Worm (Caenorhabditis elegans) whole organism, L2 larva: ENCODE data around the gene F37A8.2.

Experiments used
- F13H6.1 ChIP-seq: sonication (generic microtip); optimal IDR thresholded peaks from 2 replicates; lab custom pipeline; 2016; ENCODE audit warnings: missing genetic modification characterization, missing compliant biosample characterization
- R02D3.7 ChIP-seq: fragments of 150-350 bp; optimal IDR thresholded peaks from 2 replicates; lab custom pipeline; 2014; ENCODE audit warnings: missing biosample characterization, missing genetic modification characterization
- aly-2 ChIP-seq: fragments of 150-350 bp; optimal IDR thresholded peaks from 2 replicates; lab custom pipeline; 2014; ENCODE audit warnings: missing biosample characterization, missing genetic modification characterization
- ceh-82 ChIP-seq: fragments of 150-350 bp; optimal IDR thresholded peaks from 2 replicates; lab custom pipeline; 2014; ENCODE audit warnings: missing biosample characterization, missing genetic modification characterization
- dmd-4 ChIP-seq: sonication (generic microtip); optimal IDR thresholded peaks from 2 replicates; lab custom pipeline; 2017; ENCODE audit warnings: missing biosample characterization, missing genetic modification characterization
- egl-27 ChIP-seq: sonication (generic microtip); optimal IDR thresholded peaks from 3 replicates; lab custom pipeline; 2017; ENCODE audit warnings: missing biosample characterization, missing genetic modification reagents, missing genetic modification characterization
- elt-3 ChIP-seq: sonication (generic microtip); optimal IDR thresholded peaks from 2 replicates; lab custom pipeline; 2017; ENCODE audit warnings: missing biosample characterization, missing genetic modification characterization
- lin-39 ChIP-seq: fragments of 150-350 bp; optimal IDR thresholded peaks from 2 replicates; lab custom pipeline; 2014; ENCODE audit warnings: missing biosample characterization, missing genetic modification reagents, missing genetic modification characterization
- lsy-2 ChIP-seq, 2 experiments: fragments of 150-350 bp in 1 of 2; sonication (generic microtip) in 1 of 2; optimal IDR thresholded peaks; 2 replicates each; lab custom pipeline; 2014 to 2017; ENCODE audit warnings: missing biosample characterization in 2 of 2, missing genetic modification characterization in 2 of 2
- nhr-12 ChIP-seq: fragments of 150-350 bp; optimal IDR thresholded peaks from 2 replicates; lab custom pipeline; 2014; ENCODE audit warnings: missing biosample characterization, missing genetic modification characterization
- unc-39 ChIP-seq: fragments of 150-350 bp; optimal IDR thresholded peaks from 2 replicates; lab custom pipeline; 2014; ENCODE audit warnings: missing biosample characterization, missing genetic modification characterization
- unc-62 ChIP-seq: fragments of 150-350 bp; optimal IDR thresholded peaks from 2 replicates; lab custom pipeline; 2014; ENCODE audit warnings: missing biosample characterization, missing genetic modification reagents, missing genetic modification characterization
- ztf-11 ChIP-seq: sonication (generic microtip); optimal IDR thresholded peaks from 2 replicates; lab custom pipeline; 2017; ENCODE audit warnings: missing biosample characterization, missing genetic modification characterization

ce11 chrIII:3975008-3975407, 43.7 kb upstream of the F37A8.2 start:
- no peak for TF ChIP-seq elt-3
- TF ChIP-seq ztf-11 (tag; lab: Kevin White, UChicago), result no peak
- TF ChIP-seq nhr-12 (tag; lab: Kevin White, UChicago), result no peak
- TF ChIP-seq unc-62 (GFP tag; lab: Kevin White, UChicago), result no peak
- no peak for TF ChIP-seq egl-27 (tag; lab: Kevin White, UChicago)
- TF ChIP-seq R02D3.7 (tag; lab: Kevin White, UChicago), result no peak
- no peak for TF ChIP-seq lin-39 (tag; lab: Kevin White, UChicago)
- TF ChIP-seq lsy-2 (tag; optimal IDR thresholded peaks at IDR 0.05; lab: Kevin White, UChicago), result no peak
- no peak for TF ChIP-seq unc-39 (tag; lab: Kevin White, UChicago)
- no peak for TF ChIP-seq dmd-4 (tag; lab: Kevin White, UChicago)
- no peak for TF ChIP-seq ceh-82 (tag; lab: Kevin White, UChicago)
- no peak for TF ChIP-seq aly-2 (tag; lab: Kevin White, UChicago)
- TF ChIP-seq F13H6.1 (tag; lab: Kevin White, UChicago), result no peak
